Worm (Caenorhabditis elegans): ENCODE measurements around the gene act-4.

Gene act-4

ce11 chrX:4982009-4982625 lies 21.7 kb downstream of the act-4 start (continued):
- TF ChIP-seq nfya-2 (GFP tag; IDR thresholded peaks at IDR 0.05) (no peak), zfh-2 (GFP tag; conservative IDR thresholded peaks at IDR 0.05) (peak; percentile 91), athp-1 (tag; optimal IDR thresholded peaks at IDR 0.05) (no peak)

DNA sequence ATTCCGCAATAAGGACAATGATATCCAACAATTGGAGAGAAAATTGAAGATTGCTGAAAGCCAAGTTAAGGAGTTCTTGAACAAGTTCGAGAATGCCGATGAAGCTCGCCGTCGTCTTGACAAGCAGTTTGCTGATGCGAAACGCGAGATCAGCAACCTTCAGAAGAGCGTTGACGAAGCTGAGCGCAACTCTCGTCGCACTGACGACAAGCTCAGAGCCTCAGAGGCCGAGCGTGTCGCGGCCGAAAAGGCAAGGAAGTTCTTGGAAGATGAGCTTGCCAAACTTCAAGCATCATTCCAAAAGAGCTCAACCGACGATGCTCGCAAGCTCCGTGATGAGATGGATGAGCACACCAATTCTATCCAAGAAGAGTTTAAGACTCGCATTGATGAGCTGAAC lies 25.9 kb downstream of the act-4 start:
- no peak for TF ChIP-seq bed-1 (GFP tag; IDR thresholded peaks at IDR 0.05)
- TF ChIP-seq zfh-2 (GFP tag; conservative IDR thresholded peaks at IDR 0.05) = peak; percentile 58

DNA sequence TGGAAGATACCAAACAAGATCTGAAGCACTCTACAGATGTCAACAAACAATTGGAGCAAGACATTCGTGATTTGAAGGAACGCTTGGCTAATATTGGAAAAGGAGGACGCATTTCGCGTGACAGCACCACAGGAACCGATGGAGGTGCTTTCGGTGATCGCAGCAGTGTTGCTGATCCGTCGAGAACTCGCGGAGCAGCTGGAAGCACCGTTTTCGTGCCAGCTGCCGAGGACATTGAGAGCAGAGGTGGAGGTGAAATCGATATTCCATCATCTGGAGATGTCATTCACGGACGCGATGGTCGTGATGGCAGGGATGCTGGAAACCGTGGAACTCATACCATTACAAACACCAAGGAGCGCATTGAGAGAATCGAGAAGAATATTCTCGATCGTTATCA lies 27.2 kb downstream of the act-4 start:
- peak; percentile 59; the same call in 1 of the 2 replicates for TF ChIP-seq zfh-2 (GFP tag; conservative IDR thresholded peaks at IDR 0.05)
- TF ChIP-seq nfya-2 (GFP tag; IDR thresholded peaks at IDR 0.05) = no peak
- TF ChIP-seq Y53F4B.3 (GFP tag; IDR thresholded peaks at IDR 0.05) = no peak

DNA sequence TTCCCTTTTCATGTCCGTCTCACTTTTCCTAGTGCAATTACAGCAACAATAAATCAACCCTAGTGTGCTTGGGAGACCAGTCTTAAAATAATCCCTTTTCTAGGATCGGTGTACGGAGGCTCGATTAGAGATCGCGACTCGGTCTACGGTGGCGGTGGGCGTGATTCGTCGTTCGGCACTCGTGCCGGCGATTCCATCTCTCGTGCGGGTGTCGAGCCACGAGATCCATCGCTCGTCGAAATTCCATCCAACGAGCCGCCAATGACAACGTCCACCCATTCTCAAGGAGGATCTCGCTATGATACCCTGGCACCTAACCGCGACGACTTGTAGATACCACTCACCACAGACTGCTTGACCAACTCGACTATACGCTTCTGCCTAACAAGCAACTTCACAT lies 32.1 kb downstream of the act-4 start:
- TF ChIP-seq B0336.3 (GFP tag; IDR thresholded peaks at IDR 0.05) = no peak
- no peak for TF ChIP-seq xnd-1 (tag; optimal IDR thresholded peaks at IDR 0.05)
- no peak for TF ChIP-seq hmg-20 (GFP tag; IDR thresholded peaks at IDR 0.05)
- TF ChIP-seq tlf-1 (GFP tag; optimal IDR thresholded peaks at IDR 0.05) = no peak
- TF ChIP-seq F10E7.11 (tag; optimal IDR thresholded peaks at IDR 0.05) = no peak
- TF ChIP-seq nhr-179 (tag; optimal IDR thresholded peaks at IDR 0.05) = no peak
- no peak for TF ChIP-seq snpc-3.4 (tag; optimal IDR thresholded peaks at IDR 0.05)
- TF ChIP-seq zfh-2 (GFP tag; conservative IDR thresholded peaks at IDR 0.05) = peak; percentile 82
- no peak for TF ChIP-seq lin-40 (tag; optimal IDR thresholded peaks at IDR 0.05)
- TF ChIP-seq ceh-91 (GFP tag; IDR thresholded peaks at IDR 0.05) = no peak
- no peak for TF ChIP-seq athp-1 (tag; optimal IDR thresholded peaks at IDR 0.05)
- TF ChIP-seq lsy-27 (tag; optimal IDR thresholded peaks at IDR 0.05; ENCODE audit: borderline replicate concordance, insufficient read depth) = no peak
- 0 out of 2 replicates have a peak, but pooled peaks have one; percentile 4 for TF ChIP-seq bed-1 (GFP tag; IDR thresholded peaks at IDR 0.05)

DNA sequence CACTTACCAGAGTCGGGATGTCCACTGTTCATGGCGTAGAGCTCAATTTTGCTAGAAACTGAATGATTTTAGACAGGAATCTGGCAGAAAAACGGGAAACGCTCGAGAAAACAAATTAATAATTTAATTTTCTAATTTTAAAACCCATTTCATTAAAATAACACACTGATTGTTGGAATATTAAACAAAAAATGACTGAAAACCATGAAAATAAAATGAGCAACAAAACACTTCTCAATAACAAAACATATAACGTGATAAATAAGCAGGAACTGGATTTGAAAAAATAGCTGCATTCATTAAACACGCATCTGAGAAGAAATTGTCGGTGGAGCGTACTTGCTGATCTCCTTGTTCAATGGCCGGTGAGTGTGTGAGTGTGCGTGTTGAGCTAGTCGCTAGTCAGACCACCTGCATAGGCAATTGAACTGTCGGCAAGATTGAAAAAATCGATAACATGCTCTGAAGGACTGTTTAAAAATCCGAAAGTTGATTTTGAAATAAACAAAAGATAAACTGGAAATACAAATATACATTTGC lies 37.2 kb downstream of the act-4 start, which contains the start of gene ZC8.6:
TSS of gene ZC8.6 (minus strand) at position 51 of the 540 bp plus-strand sequence.
- no peak for TF ChIP-seq cebp-1 (GFP tag; IDR thresholded peaks at IDR 0.05)
- peak; percentile 31 for TF ChIP-seq cebp-1 (tag; optimal IDR thresholded peaks at IDR 0.05)
- TF ChIP-seq ZK185.1 (tag; optimal IDR thresholded peaks at IDR 0.05; ENCODE audit: poor library complexity, severe bottlenecking) = no peak
- TF ChIP-seq hmg-1.2 (GFP tag; IDR thresholded peaks at IDR 0.05) = peak; percentile 39; the same call in 1 of the 2 replicates
- peak; percentile 32 for TF ChIP-seq K12H6.12 (tag; optimal IDR thresholded peaks at IDR 0.05)
- no peak for TF ChIP-seq snpc-4 (GFP tag; optimal IDR thresholded peaks at IDR 0.05)
- TF ChIP-seq snpc-4 (tag; optimal IDR thresholded peaks at IDR 0.05) = no peak
- TF ChIP-seq nhr-120 (GFP tag; IDR thresholded peaks at IDR 0.05) = no peak
- TF ChIP-seq ekl-4 (GFP tag; IDR thresholded peaks at IDR 0.05) = no peak
- TF ChIP-seq ztf-6 (GFP tag; IDR thresholded peaks at IDR 0.05) = no peak
- TF ChIP-seq nhr-80 (tag; optimal IDR thresholded peaks at IDR 0.05) = peak; percentile 57
- peak in 1 of 2 experiments; percentile 32 for TF ChIP-seq let-607 (tag; optimal IDR thresholded peaks at IDR 0.05)
- peak; percentile 86 for TF ChIP-seq mcd-1 (GFP tag; IDR thresholded peaks at IDR 0.05)

DNA sequence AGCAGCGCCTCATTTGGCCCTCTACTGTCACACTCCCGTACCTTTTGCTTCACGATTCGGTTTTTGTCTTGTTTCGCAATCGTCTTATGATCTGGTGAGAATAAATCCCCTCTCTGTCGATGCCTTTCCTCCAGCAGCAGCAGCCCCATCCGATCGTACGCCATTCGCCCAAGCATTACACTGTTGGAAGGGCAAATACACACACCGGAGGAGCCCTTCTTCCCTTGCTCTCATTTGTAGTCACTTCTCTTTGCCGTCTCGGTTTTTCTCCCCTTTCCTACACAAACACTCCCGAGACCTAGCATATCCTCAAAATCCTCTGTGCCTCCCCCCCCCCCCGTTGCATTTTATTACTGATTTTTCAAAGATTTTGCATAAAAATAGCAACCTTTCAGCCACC lies 38.5 kb downstream of the act-4 start, which contains the start of gene set-30:
TSS of gene set-30 (plus strand) at position 396 of the 400 bp plus-strand sequence.
- TF ChIP-seq zfh-2 (GFP tag; conservative IDR thresholded peaks at IDR 0.05) (peak; percentile 56; the same call in 1 of the 2 replicates), B0261.1 (tag; optimal IDR thresholded peaks at IDR 0.05) (no peak)
